Fruit fly (Drosophila melanogaster) whole organism, embryonic: ENCODE data around the gene Vm26Aa.

ENCODE experiments used
- Abd-B ChIP-seq: fragments of 200-800 bp; sonication (Bioruptor generic); optimal IDR thresholded peaks from 2 replicates; lab custom pipeline; 2018; ENCODE audit warnings: missing biosample characterization, mild to moderate bottlenecking, missing genetic modification characterization, moderate library complexity
- Asciz ChIP-seq: fragments of 200-800 bp; sonication (Bioruptor generic); optimal IDR thresholded peaks from 2 replicates; lab custom pipeline; 2017; ENCODE audit warnings: missing biosample characterization, mild to moderate bottlenecking, missing genetic modification characterization, missing genetic modification reagents
- B-H2 ChIP-seq: fragments of 200-800 bp; sonication (Bioruptor generic); optimal IDR thresholded peaks from 2 replicates; lab custom pipeline; 2018; ENCODE audit warnings: missing biosample characterization, mild to moderate bottlenecking, missing genetic modification characterization
- CG12769 ChIP-seq: fragments of 200-800 bp; sonication (Bioruptor generic); optimal IDR thresholded peaks from 2 replicates; lab custom pipeline; 2019; ENCODE audit warnings: missing biosample characterization, mild to moderate bottlenecking, missing genetic modification characterization, moderate library complexity
- CG12942 ChIP-seq: fragments of 200-800 bp; sonication (Bioruptor generic); optimal IDR thresholded peaks from 3 replicates; lab custom pipeline; 2016; ENCODE audit warnings: missing biosample characterization, missing genetic modification characterization
- CG14014 ChIP-seq: fragments of 200-800 bp; sonication (Bioruptor generic); IDR thresholded peaks from 2 replicates; pipeline ENCODE4 v1.3.6; 2022; ENCODE audit warnings: missing biosample characterization, missing genetic modification characterization
- CG14965 ChIP-seq: fragments of 200-800 bp; sonication (Bioruptor generic); optimal IDR thresholded peaks from 2 replicates; lab custom pipeline; 2016; ENCODE audit warnings: missing biosample characterization, missing genetic modification characterization, borderline replicate concordance
- CG15073 ChIP-seq: fragments of 200-800 bp; sonication (Bioruptor generic); optimal IDR thresholded peaks from 2 replicates; lab custom pipeline; 2016; ENCODE audit warnings: missing biosample characterization, missing genetic modification characterization
- CG2202 ChIP-seq: fragments of 200-800 bp; sonication (Bioruptor generic); optimal IDR thresholded peaks from 2 replicates; lab custom pipeline; 2018; ENCODE audit warnings: missing biosample characterization, mild to moderate bottlenecking, missing genetic modification characterization
- CG2875 ChIP-seq: fragments of 200-800 bp; sonication (Bioruptor generic); optimal IDR thresholded peaks from 2 replicates; lab custom pipeline; 2017; ENCODE audit warnings: missing biosample characterization, mild to moderate bottlenecking, missing genetic modification characterization, missing genetic modification reagents
- CG34376 ChIP-seq: fragments of 200-800 bp; sonication (Bioruptor generic); optimal IDR thresholded peaks from 2 replicates; lab custom pipeline; 2018; ENCODE audit warnings: missing biosample characterization, mild to moderate bottlenecking, missing genetic modification characterization
- CG4707 ChIP-seq: fragments of 200-800 bp; sonication (Bioruptor generic); optimal IDR thresholded peaks from 2 replicates; lab custom pipeline; 2018; ENCODE audit warnings: missing biosample characterization, mild to moderate bottlenecking, missing genetic modification characterization, moderate library complexity
- CG6175 ChIP-seq: fragments of 200-800 bp; sonication (Bioruptor generic); IDR thresholded peaks from 3 replicates; pipeline ENCODE4 v1.3.6; 2022; ENCODE audit warnings: missing biosample characterization, missing genetic modification characterization
- CG7556 ChIP-seq: fragments of 200-800 bp; sonication (Bioruptor generic); optimal IDR thresholded peaks from 2 replicates; lab custom pipeline; 2017; ENCODE audit warnings: missing biosample characterization, mild to moderate bottlenecking, missing genetic modification characterization
- CG7963 ChIP-seq: fragments of 200-800 bp; sonication (Bioruptor generic); IDR thresholded peaks from 3 replicates; pipeline ENCODE4 v1.3.6; 2022; ENCODE audit warnings: missing biosample characterization, missing genetic modification characterization; ENCODE audit not compliant: partially characterized antibody
- Dad ChIP-seq: fragments of 200-800 bp; sonication (Bioruptor generic); optimal IDR thresholded peaks from 3 replicates; lab custom pipeline; 2016; ENCODE audit warnings: missing biosample characterization, missing genetic modification characterization
- Eip74EF ChIP-seq, 2 experiments: fragments of 200-800 bp in 1 of 2; fragments of >200 bp in 1 of 2; sonication (Bioruptor generic) in 1 of 2; optimal IDR thresholded peaks; 2 replicates each; lab custom pipeline; 2017 to 2019; ENCODE audit warnings: missing biosample characterization in 2 of 2, missing genetic modification characterization in 2 of 2, mild to moderate bottlenecking in 1 of 2, moderate library complexity in 1 of 2
- Fer1 ChIP-seq: fragments of 200-800 bp; sonication (Bioruptor generic); optimal IDR thresholded peaks from 2 replicates; lab custom pipeline; 2017; ENCODE audit warnings: missing biosample characterization, mild to moderate bottlenecking, missing genetic modification characterization
- Fer3 ChIP-seq: fragments of 200-800 bp; sonication (Bioruptor generic); optimal IDR thresholded peaks from 2 replicates; lab custom pipeline; 2018; ENCODE audit warnings: missing biosample characterization, mild to moderate bottlenecking, missing genetic modification characterization, moderate library complexity
- Hey ChIP-seq: fragments of 200-800 bp; sonication (Bioruptor generic); optimal IDR thresholded peaks from 3 replicates; lab custom pipeline; 2018; ENCODE audit warnings: missing biosample characterization, mild to moderate bottlenecking, missing genetic modification characterization
- Lpt ChIP-seq: fragments of >200 bp; optimal IDR thresholded peaks from 2 replicates; lab custom pipeline; 2018; ENCODE audit warnings: missing biosample characterization, missing genetic modification characterization
- Nf-YA ChIP-seq: fragments of 200-800 bp; sonication (Bioruptor generic); IDR thresholded peaks from 2 replicates; pipeline ENCODE4 v1.3.6; 2022; ENCODE audit warnings: missing biosample characterization, missing genetic modification characterization
- Nf-YB ChIP-seq: fragments of 200-800 bp; sonication (Bioruptor generic); optimal IDR thresholded peaks from 3 replicates; lab custom pipeline; 2019; ENCODE audit warnings: missing biosample characterization, mild to moderate bottlenecking, missing genetic modification characterization, moderate library complexity
- Spps ChIP-seq: fragments of 200-800 bp; sonication (Bioruptor generic); optimal IDR thresholded peaks from 2 replicates; lab custom pipeline; 2018; ENCODE audit warnings: missing biosample characterization, mild to moderate bottlenecking, missing genetic modification characterization
- bcd ChIP-seq: fragments of 200-800 bp; sonication (Bioruptor generic); optimal IDR thresholded peaks from 2 replicates; lab custom pipeline; 2017; ENCODE audit warnings: missing biosample characterization, mild to moderate bottlenecking, missing genetic modification characterization
- btn ChIP-seq: fragments of 200-800 bp; sonication (Bioruptor generic); optimal IDR thresholded peaks from 2 replicates; lab custom pipeline; 2016; ENCODE audit warnings: missing biosample characterization, missing genetic modification characterization
- cato ChIP-seq: fragments of 200-800 bp; sonication (Bioruptor generic); optimal IDR thresholded peaks from 2 replicates; lab custom pipeline; 2016; ENCODE audit warnings: missing biosample characterization, missing genetic modification characterization, borderline replicate concordance
- dimm ChIP-seq: fragments of 200-800 bp; sonication (Bioruptor generic); IDR thresholded peaks from 2 replicates; pipeline ENCODE4 v1.3.6; 2022; ENCODE audit warnings: missing biosample characterization, missing genetic modification characterization
- esg ChIP-seq: fragments of 200-800 bp; sonication (Bioruptor generic); conservative IDR thresholded peaks from 2 replicates; pipeline ENCODE4 v1.3.6; 2022; ENCODE audit warnings: missing biosample characterization, missing genetic modification characterization
- jing ChIP-seq: fragments of 200-800 bp; sonication (Bioruptor generic); optimal IDR thresholded peaks from 2 replicates; lab custom pipeline; 2018; ENCODE audit warnings: missing biosample characterization, mild to moderate bottlenecking, missing genetic modification characterization
- jumu ChIP-seq: fragments of 200-800 bp; sonication (Bioruptor generic); optimal IDR thresholded peaks from 3 replicates; lab custom pipeline; 2016; ENCODE audit warnings: missing biosample characterization, missing genetic modification characterization
- mam ChIP-seq: fragments of 200-800 bp; sonication (Bioruptor generic); optimal IDR thresholded peaks from 3 replicates; lab custom pipeline; 2016; ENCODE audit warnings: missing biosample characterization, missing genetic modification characterization
- nom ChIP-seq: fragments of 200-800 bp; sonication (Bioruptor generic); optimal IDR thresholded peaks from 2 replicates; lab custom pipeline; 2017; ENCODE audit warnings: missing biosample characterization, missing genetic modification characterization, mild to moderate bottlenecking, moderate library complexity, missing genetic modification reagents
- p53 ChIP-seq: fragments of 200-800 bp; sonication (Bioruptor generic); optimal IDR thresholded peaks from 2 replicates; lab custom pipeline; 2016; ENCODE audit warnings: missing biosample characterization, missing genetic modification characterization
- pros ChIP-seq: fragments of 200-800 bp; sonication (Bioruptor generic); optimal IDR thresholded peaks from 3 replicates; lab custom pipeline; 2019; ENCODE audit warnings: missing biosample characterization, mild to moderate bottlenecking, missing genetic modification characterization, moderate library complexity
- sc ChIP-seq, 3 experiments: fragments of >200 bp in 2 of 3; fragments of 200-800 bp in 1 of 3; sonication (Bioruptor generic) in 1 of 3; optimal IDR thresholded peaks; 2 replicates in 2 of 3; 3 replicates in 1 of 3; lab custom pipeline; 2017; ENCODE audit warnings: mild to moderate bottlenecking in 1 of 3, missing biosample characterization in 1 of 3, missing genetic modification characterization in 1 of 3, missing genetic modification reagents in 1 of 3
- schlank ChIP-seq: fragments of 200-800 bp; sonication (Bioruptor generic); optimal IDR thresholded peaks from 2 replicates; lab custom pipeline; 2018; ENCODE audit warnings: missing biosample characterization, mild to moderate bottlenecking, missing genetic modification characterization
- sens ChIP-seq: fragments of 200-800 bp; sonication (Bioruptor generic); peaks from one replicate; lab custom pipeline; 2016; ENCODE audit warnings: missing biosample characterization, missing genetic modification characterization
- zen2 ChIP-seq: fragments of 200-800 bp; sonication (Bioruptor generic); IDR thresholded peaks from 3 replicates; pipeline ENCODE4 v1.3.6; 2022; ENCODE audit warnings: missing biosample characterization, missing genetic modification characterization; ENCODE audit not compliant: partially characterized antibody

Vm26Aa gene

dm6 chr2L:5997609-5998229 is 37.6 kb upstream of the Vm26Aa start (continued):
- TF ChIP-seq pros (GFP tag; lab: Kevin White, UChicago) (peak; percentile 38), Fer1 (GFP tag; lab: Kevin White, UChicago) (peak; percentile 88), CG2875 (peak; percentile 49), p53 (no peak), CG2202 (peak; percentile 48), dimm (GFP tag; lab: Robert Waterston, UW) (no peak), CG12769 (tag; lab: Kevin White, UChicago) (no peak), CG6175 (GFP tag; lab: Robert Waterston, UW) (0 out of 3 replicates have a peak, but pooled peaks have one; percentile 37), Fer3 (peak; percentile 59), sc (optimal IDR thresholded peaks at IDR 0.05; lab: Kevin White, UChicago) (no peak), sc (GFP tag; optimal IDR thresholded peaks at IDR 0.05; lab: Kevin White, UChicago) (no peak), Spps (tag; lab: Kevin White, UChicago) (peak; percentile 30), CG14014 (GFP tag; lab: Robert Waterston, UW) (no peak), Abd-B (no peak), mam (GFP tag; lab: Kevin White, UChicago) (no peak), Lpt (GFP tag; lab: Kevin White, UChicago) (no peak), schlank (peak; percentile 59), bcd (GFP tag; lab: Kevin White, UChicago) (peak; percentile 43), cato (no peak), CG14965 (GFP tag; lab: Kevin White, UChicago) (no peak), CG7556 (GFP tag; lab: Kevin White, UChicago) (peak; percentile 1), Eip74EF (GFP tag; optimal IDR thresholded peaks at IDR 0.05; lab: Kevin White, UChicago) (peak in 1 of 2 experiments; percentile 51), Dad (GFP tag; lab: Kevin White, UChicago) (peak; percentile 20), jumu (GFP tag; lab: Kevin White, UChicago) (no peak), Asciz (GFP tag; lab: Kevin White, UChicago) (peak; percentile 79), B-H2 (no peak), zen2 (GFP tag; lab: Robert Waterston, UW) (no peak), CG12942 (GFP tag; lab: Kevin White, UChicago) (no peak), esg (GFP tag; lab: Robert Waterston, UW) (no peak), CG34376 (GFP tag; lab: Kevin White, UChicago) (peak; percentile 82), btn (GFP tag; lab: Kevin White, UChicago) (peak; percentile 15), Hey (tag; lab: Kevin White, UChicago) (peak; percentile 58), Nf-YA (GFP tag; lab: Robert Waterston, UW) (no peak), jing (no peak), CG15073 (no peak), CG4707 (GFP tag; lab: Kevin White, UChicago) (peak; percentile 59)

dm6 chr2L:5990447-5990846 is 30.3 kb upstream of the Vm26Aa start:
- TF ChIP-seq Nf-YB (GFP tag; lab: Kevin White, UChicago) (no peak), sens (GFP tag; lab: Kevin White, UChicago) (no peak), CG7963 (GFP tag; lab: Robert Waterston, UW) (0 out of 3 replicates have a peak, but pooled peaks have one; percentile 31), nom (GFP tag; lab: Kevin White, UChicago) (peak; percentile 58)
